Fruit fly (Drosophila melanogaster) whole organism, embryonic: ENCODE measurements around the gene CG33108.

Experiments
- Atf3 ChIP-seq: fragments of 200-800 bp; sonication (Bioruptor generic); optimal IDR thresholded peaks from 3 replicates; lab custom pipeline; 2016; ENCODE audit warnings: missing biosample characterization, missing genetic modification characterization
- BtbVII ChIP-seq: fragments of 200-800 bp; sonication (Bioruptor generic); optimal IDR thresholded peaks from 3 replicates; lab custom pipeline; 2017; ENCODE audit warnings: missing biosample characterization, mild to moderate bottlenecking, missing genetic modification characterization
- C15 ChIP-seq: fragments of 200-800 bp; sonication (Bioruptor generic); IDR thresholded peaks from 3 replicates; pipeline ENCODE4 v1.3.6; 2022; ENCODE audit warnings: missing biosample characterization, missing genetic modification characterization
- CG10979 ChIP-seq: fragments of 200-800 bp; sonication (Bioruptor generic); optimal IDR thresholded peaks from 2 replicates; lab custom pipeline; 2018; ENCODE audit warnings: missing biosample characterization, mild to moderate bottlenecking, missing genetic modification characterization, moderate library complexity
- CG11247 ChIP-seq: fragments of 200-800 bp; sonication (Bioruptor generic); IDR thresholded peaks from 2 replicates; pipeline ENCODE4 v1.3.6; 2022; ENCODE audit warnings: missing biosample characterization, missing genetic modification characterization
- CG12104 ChIP-seq: fragments of 200-800 bp; sonication (Bioruptor generic); optimal IDR thresholded peaks from 3 replicates; lab custom pipeline; 2016; ENCODE audit warnings: missing biosample characterization, missing genetic modification characterization
- CG1233 ChIP-seq: fragments of 200-800 bp; sonication (Bioruptor generic); optimal IDR thresholded peaks from 4 replicates; lab custom pipeline; 2018; ENCODE audit warnings: missing biosample characterization, mild to moderate bottlenecking, missing genetic modification characterization
- CG12391 ChIP-seq: fragments of 200-800 bp; sonication (Bioruptor generic); optimal IDR thresholded peaks from 3 replicates; lab custom pipeline; 2018; ENCODE audit warnings: missing biosample characterization, mild to moderate bottlenecking, missing genetic modification characterization, moderate library complexity
- CG14441 ChIP-seq: fragments of 200-800 bp; sonication (Bioruptor generic); IDR thresholded peaks from 2 replicates; pipeline ENCODE4 v1.3.6; 2022; ENCODE audit warnings: missing biosample characterization, missing genetic modification characterization
- CG14965 ChIP-seq: fragments of 200-800 bp; sonication (Bioruptor generic); optimal IDR thresholded peaks from 2 replicates; lab custom pipeline; 2016; ENCODE audit warnings: missing biosample characterization, missing genetic modification characterization, borderline replicate concordance
- CG15011 ChIP-seq: fragments of 200-800 bp; sonication (Bioruptor generic); optimal IDR thresholded peaks from 3 replicates; lab custom pipeline; 2018; ENCODE audit warnings: missing biosample characterization, mild to moderate bottlenecking, missing genetic modification characterization
- CG17802 ChIP-seq: fragments of 200-800 bp; sonication (Bioruptor generic); optimal IDR thresholded peaks from 2 replicates; lab custom pipeline; 2018; ENCODE audit warnings: missing biosample characterization, mild to moderate bottlenecking, missing genetic modification characterization, moderate library complexity
- CG17829 ChIP-seq: fragments of 200-800 bp; optimal IDR thresholded peaks from 2 replicates; lab custom pipeline; 2019; ENCODE audit warnings: missing biosample characterization, mild to moderate bottlenecking, missing genetic modification characterization, moderate library complexity
- CG33213 ChIP-seq: fragments of 200-800 bp; sonication (Bioruptor generic); optimal IDR thresholded peaks from 3 replicates; lab custom pipeline; 2016; ENCODE audit warnings: missing biosample characterization, missing genetic modification characterization
- CG9215 ChIP-seq: fragments of 200-800 bp; sonication (Bioruptor generic); IDR thresholded peaks from 2 replicates; pipeline ENCODE4 v1.3.6; 2022; ENCODE audit warnings: missing biosample characterization, missing genetic modification characterization
- Camta ChIP-seq: fragments of 200-800 bp; sonication (Bioruptor generic); optimal IDR thresholded peaks from 2 replicates; lab custom pipeline; 2016; ENCODE audit warnings: missing biosample characterization, missing genetic modification characterization
- Doc2 ChIP-seq: fragments of 200-800 bp; sonication (Bioruptor generic); IDR thresholded peaks from 2 replicates; pipeline ENCODE4 v1.3.6; 2022; ENCODE audit warnings: missing biosample characterization, missing genetic modification characterization
- Doc3 ChIP-seq: fragments of 200-800 bp; sonication (Bioruptor generic); IDR thresholded peaks from 3 replicates; pipeline ENCODE4 v1.3.6; 2022; ENCODE audit warnings: missing biosample characterization, missing genetic modification characterization; ENCODE audit not compliant: partially characterized antibody
- Dref ChIP-seq: fragments of 200-800 bp; sonication (Bioruptor generic); IDR thresholded peaks from 2 replicates; pipeline ENCODE4 v1.3.6; 2022; ENCODE audit warnings: missing biosample characterization, missing genetic modification characterization
- Drgx ChIP-seq: fragments of 200-800 bp; sonication (Bioruptor generic); IDR thresholded peaks from 2 replicates; pipeline ENCODE4 v1.3.6; 2022; ENCODE audit warnings: missing biosample characterization, missing genetic modification characterization
- Elba2 ChIP-seq: fragments of 200-800 bp; sonication (Bioruptor generic); optimal IDR thresholded peaks from 3 replicates; lab custom pipeline; 2016; ENCODE audit warnings: missing biosample characterization, missing genetic modification characterization
- Fer3 ChIP-seq: fragments of 200-800 bp; sonication (Bioruptor generic); optimal IDR thresholded peaks from 2 replicates; lab custom pipeline; 2018; ENCODE audit warnings: missing biosample characterization, mild to moderate bottlenecking, missing genetic modification characterization, moderate library complexity
- Gug ChIP-seq: fragments of 200-800 bp; sonication (Bioruptor generic); IDR thresholded peaks from 4 replicates; pipeline ENCODE4 v1.3.6; 2022; ENCODE audit warnings: missing biosample characterization, missing genetic modification characterization
- Hey ChIP-seq: fragments of 200-800 bp; sonication (Bioruptor generic); optimal IDR thresholded peaks from 3 replicates; lab custom pipeline; 2018; ENCODE audit warnings: missing biosample characterization, mild to moderate bottlenecking, missing genetic modification characterization
- Hr78 ChIP-seq, 2 experiments: fragments of 200-800 bp in 1 of 2; fragments of >200 bp in 1 of 2; sonication (Bioruptor generic) in 1 of 2; optimal IDR thresholded peaks; 2 replicates each; lab custom pipeline; 2017 to 2019; ENCODE audit warnings: missing biosample characterization in 2 of 2, missing genetic modification characterization in 2 of 2, mild to moderate bottlenecking in 1 of 2, moderate library complexity in 1 of 2
- Lpt ChIP-seq: fragments of >200 bp; optimal IDR thresholded peaks from 2 replicates; lab custom pipeline; 2018; ENCODE audit warnings: missing biosample characterization, missing genetic modification characterization
- MBD-R2 ChIP-seq: fragments of 200-800 bp; sonication (Bioruptor generic); IDR thresholded peaks from 2 replicates; pipeline ENCODE4 v1.3.6; 2022; ENCODE audit warnings: missing biosample characterization, missing genetic modification characterization
- Meics ChIP-seq: fragments of 200-800 bp; sonication (Bioruptor generic); optimal IDR thresholded peaks from 2 replicates; lab custom pipeline; 2017; ENCODE audit warnings: missing biosample characterization, mild to moderate bottlenecking, missing genetic modification characterization
- Nf-YC ChIP-seq: fragments of 200-800 bp; optimal IDR thresholded peaks from 3 replicates; lab custom pipeline; 2019; ENCODE audit warnings: missing biosample characterization, mild to moderate bottlenecking, missing genetic modification characterization, moderate library complexity
- NfI ChIP-seq: fragments of 200-800 bp; sonication (Bioruptor generic); optimal IDR thresholded peaks from 3 replicates; lab custom pipeline; 2018; ENCODE audit warnings: missing biosample characterization, mild to moderate bottlenecking, missing genetic modification characterization, moderate library complexity
- Six4 ChIP-seq: fragments of 200-800 bp; sonication (Bioruptor generic); optimal IDR thresholded peaks from 2 replicates; lab custom pipeline; 2016; ENCODE audit warnings: missing biosample characterization, missing genetic modification characterization
- Sry-δ ChIP-seq: fragments of 200-800 bp; sonication (Bioruptor generic); optimal IDR thresholded peaks from 2 replicates; lab custom pipeline; 2016; ENCODE audit warnings: missing biosample characterization, missing genetic modification characterization
- cg ChIP-seq: fragments of 200-800 bp; sonication (Bioruptor generic); optimal IDR thresholded peaks from 3 replicates; lab custom pipeline; 2019; ENCODE audit warnings: missing biosample characterization, mild to moderate bottlenecking, missing genetic modification characterization, moderate library complexity
- chn ChIP-seq: fragments of 200-800 bp; sonication (Bioruptor generic); optimal IDR thresholded peaks from 2 replicates; lab custom pipeline; 2016; ENCODE audit warnings: missing biosample characterization, missing genetic modification characterization
- cwo ChIP-seq: fragments of 200-800 bp; sonication (Bioruptor generic); optimal IDR thresholded peaks from 3 replicates; lab custom pipeline; 2017; ENCODE audit warnings: missing biosample characterization, missing genetic modification characterization, mild to moderate bottlenecking, moderate library complexity, missing genetic modification reagents
- dan ChIP-seq: fragments of 200-800 bp; sonication (Bioruptor generic); IDR thresholded peaks from 2 replicates; pipeline ENCODE4 v1.3.6; 2022; ENCODE audit warnings: missing biosample characterization, missing genetic modification characterization
- disco-r ChIP-seq: fragments of 200-800 bp; sonication (Bioruptor generic); optimal IDR thresholded peaks from 2 replicates; lab custom pipeline; 2016; ENCODE audit warnings: missing biosample characterization, missing genetic modification characterization
- fd102C ChIP-seq: fragments of 200-800 bp; sonication (Bioruptor generic); optimal IDR thresholded peaks from 2 replicates; lab custom pipeline; 2018; ENCODE audit warnings: missing biosample characterization, mild to moderate bottlenecking, missing genetic modification characterization, moderate library complexity
- fru ChIP-seq: fragments of >200 bp; optimal IDR thresholded peaks from 2 replicates; lab custom pipeline; 2017
- grau ChIP-seq: fragments of 200-800 bp; optimal IDR thresholded peaks from 3 replicates; lab custom pipeline; 2019; ENCODE audit warnings: missing biosample characterization, mild to moderate bottlenecking, missing genetic modification characterization, moderate library complexity
- gt ChIP-seq: fragments of 200-800 bp; sonication (Bioruptor generic); IDR thresholded peaks from 2 replicates; pipeline ENCODE4 v1.3.6; 2022; ENCODE audit warnings: missing biosample characterization, missing genetic modification characterization
- lab ChIP-seq: fragments of 200-800 bp; sonication (Bioruptor generic); optimal IDR thresholded peaks from 3 replicates; lab custom pipeline; 2017; ENCODE audit warnings: missing biosample characterization, missing genetic modification characterization, mild to moderate bottlenecking, moderate library complexity, missing genetic modification reagents
- pzg ChIP-seq: fragments of 200-800 bp; sonication (Bioruptor generic); optimal IDR thresholded peaks from 3 replicates; lab custom pipeline; 2018; ENCODE audit warnings: missing biosample characterization, mild to moderate bottlenecking, missing genetic modification characterization, moderate library complexity
- ro ChIP-seq: fragments of 200-800 bp; sonication (Bioruptor generic); IDR thresholded peaks from 2 replicates; pipeline ENCODE4 v1.3.6; 2022; ENCODE audit warnings: missing biosample characterization, missing genetic modification characterization
- run ChIP-seq: fragments of 200-800 bp; sonication (Bioruptor generic); optimal IDR thresholded peaks from 3 replicates; lab custom pipeline; 2018; ENCODE audit warnings: missing biosample characterization, mild to moderate bottlenecking, missing genetic modification characterization
- slou ChIP-seq: fragments of 200-800 bp; sonication (Bioruptor generic); optimal IDR thresholded peaks from 3 replicates; lab custom pipeline; 2016; ENCODE audit warnings: missing biosample characterization, missing genetic modification characterization
- ssp ChIP-seq: fragments of 200-800 bp; sonication (Bioruptor generic); IDR thresholded peaks from 2 replicates; pipeline ENCODE4 v1.3.6; 2022; ENCODE audit warnings: missing biosample characterization, missing genetic modification characterization
- stwl ChIP-seq: fragments of 200-800 bp; sonication (Bioruptor generic); optimal IDR thresholded peaks from 3 replicates; lab custom pipeline; 2018; ENCODE audit warnings: missing biosample characterization, mild to moderate bottlenecking, missing genetic modification characterization, moderate library complexity
- sug ChIP-seq: fragments of 200-800 bp; optimal IDR thresholded peaks from 2 replicates; lab custom pipeline; 2019; ENCODE audit warnings: missing biosample characterization, mild to moderate bottlenecking, missing genetic modification characterization, moderate library complexity
- tin ChIP-seq: fragments of 200-800 bp; sonication (Bioruptor generic); optimal IDR thresholded peaks from 3 replicates; lab custom pipeline; 2016; ENCODE audit warnings: missing biosample characterization, missing genetic modification characterization
- wek ChIP-seq: fragments of 200-800 bp; sonication (Bioruptor generic); optimal IDR thresholded peaks from 3 replicates; lab custom pipeline; 2018; ENCODE audit warnings: missing biosample characterization, mild to moderate bottlenecking, missing genetic modification characterization, moderate library complexity
- wor ChIP-seq: fragments of 200-800 bp; sonication (Bioruptor generic); IDR thresholded peaks from 2 replicates; pipeline ENCODE4 v1.3.6; 2022; ENCODE audit warnings: missing biosample characterization, missing genetic modification characterization

CG33108 gene

DNA sequence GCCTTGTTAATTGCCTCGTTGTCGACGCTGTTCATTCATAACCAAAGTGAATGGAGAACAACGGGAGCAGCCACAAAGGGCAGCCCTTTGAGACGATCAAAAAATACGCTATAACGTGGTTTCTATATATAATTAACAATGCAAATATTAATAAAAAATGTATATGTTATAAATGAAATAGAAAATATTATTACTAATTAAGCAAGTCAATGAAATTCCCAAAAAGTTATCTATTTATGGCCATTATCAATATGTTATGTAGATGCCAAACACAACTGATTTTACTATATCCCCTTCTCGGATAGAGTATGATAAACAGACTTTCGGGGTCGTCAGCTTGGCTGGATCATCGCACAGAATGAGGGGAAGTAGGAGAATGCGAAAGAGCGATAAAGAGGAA is 26.0 kb upstream of the CG33108 start (continued):
- TF ChIP-seq Hr78 (GFP tag; optimal IDR thresholded peaks at IDR 0.05; lab: Kevin White, UChicago) (peak in 1 of 2 experiments; percentile 35), Fer3 (tag; lab: Kevin White, UChicago) (peak; percentile 61), dan (GFP tag; lab: Robert Waterston, UW) (no peak), wor (peak; percentile 26; the same call in 1 of the 2 replicates), Six4 (GFP tag; lab: Kevin White, UChicago) (no peak), Nf-YC (peak; percentile 62), fd102C (GFP tag; lab: Kevin White, UChicago) (no peak), slou (GFP tag; lab: Kevin White, UChicago) (no peak), Hey (tag; lab: Kevin White, UChicago) (no peak), BtbVII (GFP tag; lab: Kevin White, UChicago) (peak; percentile 36), disco-r (no peak), CG33213 (no peak), wek (GFP tag; lab: Kevin White, UChicago) (no peak), CG12391 (tag; lab: Kevin White, UChicago) (peak; percentile 50), Drgx (GFP tag; lab: Robert Waterston, UW) (0 out of 2 replicates have a peak, but pooled peaks have one; percentile 11), CG9215 (GFP tag; lab: Robert Waterston, UW) (0 out of 2 replicates have a peak, but pooled peaks have one; percentile 27), lab (GFP tag; lab: Kevin White, UChicago) (peak; percentile 65), CG17829 (tag; lab: Kevin White, UChicago) (peak; percentile 52), Meics (GFP tag; lab: Kevin White, UChicago) (peak; percentile 41), NfI (GFP tag; lab: Kevin White, UChicago) (peak; percentile 47), tin (GFP tag; lab: Kevin White, UChicago) (peak; percentile 13), Gug (no peak), Lpt (GFP tag; lab: Kevin White, UChicago) (no peak), MBD-R2 (GFP tag; lab: Robert Waterston, UW) (no peak), CG14441 (GFP tag; lab: Robert Waterston, UW) (peak; percentile 72), grau (tag; lab: Kevin White, UChicago) (peak; percentile 68), run (tag; lab: Kevin White, UChicago) (peak; percentile 21), CG14965 (GFP tag; lab: Kevin White, UChicago) (no peak), gt (no peak), fru (lab: Kevin White, UChicago) (no peak), Doc3 (GFP tag; lab: Robert Waterston, UW) (no peak), CG17802 (tag; lab: Kevin White, UChicago) (no peak), CG12104 (GFP tag; lab: Kevin White, UChicago) (peak; percentile 17), CG11247 (no peak), CG1233 (GFP tag; lab: Kevin White, UChicago) (peak; percentile 30), Doc2 (GFP tag; lab: Robert Waterston, UW) (no peak), CG15011 (GFP tag; lab: Kevin White, UChicago) (no peak), stwl (tag; lab: Kevin White, UChicago) (no peak), cg (GFP tag; lab: Kevin White, UChicago) (no peak), ssp (GFP tag; lab: Robert Waterston, UW) (peak; percentile 50), Sry-δ (no peak), Atf3 (GFP tag; lab: Kevin White, UChicago) (no peak), Elba2 (GFP tag; lab: Kevin White, UChicago) (no peak), CG10979 (tag; lab: Kevin White, UChicago) (peak; percentile 49), cwo (peak; percentile 53), Camta (GFP tag; lab: Kevin White, UChicago) (no peak), sug (tag; lab: Kevin White, UChicago) (peak; percentile 51), Dref (GFP tag; lab: Robert Waterston, UW) (no peak), C15 (GFP tag; lab: Robert Waterston, UW) (0 out of 3 replicates have a peak, but pooled peaks have one; percentile 32), pzg (GFP tag; lab: Kevin White, UChicago) (no peak), chn (no peak), ro (GFP tag; lab: Robert Waterston, UW) (no peak)
